Fruit fly (Drosophila melanogaster): ENCODE results near the gene Odj.

The Odj gene

dm6 chr3R:17818803-17819202, 9.8 kb upstream of the Odj start (continued):
- no peak for TF ChIP-seq fd3F (GFP tag; optimal IDR thresholded peaks at IDR 0.05)
- TF ChIP-seq CG17328 (GFP tag; IDR thresholded peaks at IDR 0.05), result no peak
- TF ChIP-seq CG12659 (GFP tag; optimal IDR thresholded peaks at IDR 0.05), result peak; percentile 4
- TF ChIP-seq CG13624 (GFP tag; optimal IDR thresholded peaks at IDR 0.05), result no peak

- TF ChIP-seq CG2875 (GFP tag; optimal IDR thresholded peaks at IDR 0.05) (peak; percentile 15), YL-1 (GFP tag; optimal IDR thresholded peaks at IDR 0.05) (no peak), CG18011 (GFP tag; optimal IDR thresholded peaks at IDR 0.05) (no peak), bsh (GFP tag; optimal IDR thresholded peaks at IDR 0.05) (peak in 1 of 2 experiments; percentile 33), gcm2 (GFP tag; optimal IDR thresholded peaks at IDR 0.05) (no peak), Drgx (GFP tag; IDR thresholded peaks at IDR 0.05) (0 out of 2 replicates have a peak, but pooled peaks have one; percentile 36), prd (optimal IDR thresholded peaks at IDR 0.05) (no peak), prd (GFP tag; IDR thresholded peaks at IDR 0.05) (peak; percentile 25; the same call in 1 of the 3 replicates), CG15073 (GFP tag; optimal IDR thresholded peaks at IDR 0.05) (no peak), gem (tag; optimal IDR thresholded peaks at IDR 0.05) (peak; percentile 53), CG2712 (tag; optimal IDR thresholded peaks at IDR 0.05) (peak; percentile 66), D19A (tag; optimal IDR thresholded peaks at IDR 0.05) (peak; percentile 31), CG17361 (GFP tag; IDR thresholded peaks at IDR 0.05) (peak; percentile 64), crol (GFP tag; IDR thresholded peaks at IDR 0.05) (peak; percentile 52), Atf-2 (GFP tag; optimal IDR thresholded peaks at IDR 0.05) (no peak), CG7372 (GFP tag; IDR thresholded peaks at IDR 0.05) (no peak), CG18262 (tag; optimal IDR thresholded peaks at IDR 0.05) (peak; percentile 77), nmo (GFP tag; optimal IDR thresholded peaks at IDR 0.05) (peak; percentile 24), CG10147 (GFP tag; optimal IDR thresholded peaks at IDR 0.05) (no peak), CG11504 (tag; optimal IDR thresholded peaks at IDR 0.05) (peak; percentile 8), gsb-n (tag; optimal IDR thresholded peaks at IDR 0.05) (peak; percentile 30), sens (GFP tag) (peak; percentile 72), CG7839 (tag; optimal IDR thresholded peaks at IDR 0.05) (peak; percentile 10), CG7271 (tag; optimal IDR thresholded peaks at IDR 0.05) (no peak), CG4820 (GFP tag; optimal IDR thresholded peaks at IDR 0.05) (peak; percentile 24), CG7556 (GFP tag; optimal IDR thresholded peaks at IDR 0.05) (peak; percentile 15), HLHmδ (GFP tag; optimal IDR thresholded peaks at IDR 0.05) (peak; percentile 30), CG14710 (tag; optimal IDR thresholded peaks at IDR 0.05) (peak; percentile 34), fru (optimal IDR thresholded peaks at IDR 0.05) (no peak), CG10267 (tag; optimal IDR thresholded peaks at IDR 0.05) (peak; percentile 41), CG10979 (tag; optimal IDR thresholded peaks at IDR 0.05) (peak; percentile 52), phol (tag; optimal IDR thresholded peaks at IDR 0.05) (peak; percentile 33), tin (GFP tag; optimal IDR thresholded peaks at IDR 0.05) (peak; percentile 8), CG14965 (GFP tag; optimal IDR thresholded peaks at IDR 0.05; ENCODE audit: borderline replicate concordance) (no peak), dmrt11E (tag; optimal IDR thresholded peaks at IDR 0.05) (peak; percentile 4), D (optimal IDR thresholded peaks at IDR 0.05) (no peak), D (GFP tag; optimal IDR thresholded peaks at IDR 0.05) (peak; percentile 34), CG31441 (GFP tag; IDR thresholded peaks at IDR 0.05) (peak; percentile 59), Xrp1 (GFP tag; IDR thresholded peaks at IDR 0.05) (peak; percentile 39; the same call in 1 of the 2 replicates), amos (GFP tag; IDR thresholded peaks at IDR 0.05; ENCODE audit: partially characterized antibody) (no peak), Blimp-1 (GFP tag; optimal IDR thresholded peaks at IDR 0.05) (peak; percentile 51), ase (GFP tag; IDR thresholded peaks at IDR 0.05) (no peak), cwo (GFP tag; optimal IDR thresholded peaks at IDR 0.05) (no peak), CG17829 (tag; optimal IDR thresholded peaks at IDR 0.05) (peak; percentile 50)
Measured at dm6 chr3R:17814191-17814923, 5.3 kb upstream of the Odj start.
